Fruit fly (Drosophila melanogaster): ENCODE results near the gene upd1.

dm6 chrX:18319912-18320520 is 10.9 kb upstream of the upd1 start:
- TF ChIP-seq CG3032 (tag; optimal IDR thresholded peaks at IDR 0.05) = no peak
- TF ChIP-seq dac (GFP tag; optimal IDR thresholded peaks at IDR 0.05) = no peak
- no peak for TF ChIP-seq CG6163 (GFP tag; IDR thresholded peaks at IDR 0.05)
- TF ChIP-seq svp (GFP tag) = no peak
